Worm (Caenorhabditis elegans): ENCODE measurements around the gene F58G1.8.

DNA sequence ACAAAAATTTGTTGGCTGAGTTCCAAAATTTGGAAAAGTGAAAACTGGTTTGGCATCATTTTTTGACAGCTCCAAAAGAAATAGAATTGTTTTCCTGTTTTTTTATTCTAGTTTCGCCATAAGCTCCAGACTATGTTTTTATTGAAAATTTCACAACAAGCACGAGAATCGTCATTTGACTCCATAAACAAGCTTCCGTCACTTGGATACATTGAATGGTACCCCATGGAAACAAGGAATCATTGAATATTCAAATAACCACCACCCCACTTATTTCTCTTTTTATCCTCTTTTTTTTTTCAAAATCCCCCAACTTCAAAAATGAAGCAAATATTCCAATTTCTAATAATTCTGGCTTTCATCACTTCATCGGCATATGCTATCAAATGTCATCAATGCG lies 16.7 kb downstream of the F58G1.8 start, which contains the start of gene ddn-2:
- TF ChIP-seq him-1 (tag; optimal IDR thresholded peaks at IDR 0.05) (no peak), dao-5 (tag; optimal IDR thresholded peaks at IDR 0.05) (no peak)
